Fruit fly (Drosophila melanogaster): ENCODE data around the gene CG8064.
A peak's percentile ranks its signal among the peaks of the same experiment; 100 is the strongest.

The CG8064 gene

dm6 chr3R:18255281-18255680 lies 28.2 kb upstream of the CG8064 start, which contains the start of the genes Ada2a, Polr2D, Tgs1 and moi (continued):
- TF ChIP-seq az2 (GFP tag; optimal IDR thresholded peaks at IDR 0.05) (no peak), CG7839 (tag; optimal IDR thresholded peaks at IDR 0.05) (no peak), Hr51 (GFP tag; optimal IDR thresholded peaks at IDR 0.05) (no peak), CG2116 (GFP tag; optimal IDR thresholded peaks at IDR 0.05) (peak; percentile 66), lmd (GFP tag; IDR thresholded peaks at IDR 0.05) (no peak), CG2129 (GFP tag; IDR thresholded peaks at IDR 0.05; ENCODE audit: partially characterized antibody) (peak; percentile 42; the same call in 1 of the 2 replicates), dan (GFP tag; IDR thresholded peaks at IDR 0.05) (no peak), CG16813 (GFP tag; IDR thresholded peaks at IDR 0.05; ENCODE audit: partially characterized antibody) (peak; percentile 80), zfh1 (GFP tag; IDR thresholded peaks at IDR 0.05) (no peak), unpg (GFP tag; optimal IDR thresholded peaks at IDR 0.05) (no peak), mld (GFP tag; IDR thresholded peaks at IDR 0.05; ENCODE audit: partially characterized antibody) (peak; percentile 74; the same call in 2 of the 3 replicates), CG18011 (GFP tag; optimal IDR thresholded peaks at IDR 0.05) (no peak), CG34224 (GFP tag; IDR thresholded peaks at IDR 0.05; ENCODE audit: partially characterized antibody) (peak; percentile 85), dimm (GFP tag; IDR thresholded peaks at IDR 0.05) (no peak), Kr (GFP tag; optimal IDR thresholded peaks at IDR 0.05) (no peak), Tbp (GFP tag; optimal IDR thresholded peaks at IDR 0.05) (no peak), Sox100B (GFP tag; optimal IDR thresholded peaks at IDR 0.05) (no peak), CG14050 (GFP tag; IDR thresholded peaks at IDR 0.05) (no peak), lilli (GFP tag; optimal IDR thresholded peaks at IDR 0.05) (no peak), fd96Cb (tag; optimal IDR thresholded peaks at IDR 0.05) (no peak), CG14965 (GFP tag; optimal IDR thresholded peaks at IDR 0.05; ENCODE audit: borderline replicate concordance) (no peak), lov (optimal IDR thresholded peaks at IDR 0.05) (no peak), lov (GFP tag; IDR thresholded peaks at IDR 0.05) (no peak), fru (optimal IDR thresholded peaks at IDR 0.05) (no peak), kay (GFP tag; optimal IDR thresholded peaks at IDR 0.05) (no peak), row (GFP tag; IDR thresholded peaks at IDR 0.05) (no peak), zen (tag; optimal IDR thresholded peaks at IDR 0.05) (no peak), CG11085 (GFP tag; IDR thresholded peaks at IDR 0.05) (no peak), CG4617 (GFP tag; optimal IDR thresholded peaks at IDR 0.05; ENCODE audit: borderline replicate concordance) (peak; percentile 92), fd3F (GFP tag; optimal IDR thresholded peaks at IDR 0.05) (no peak), CG13287 (GFP tag; IDR thresholded peaks at IDR 0.05; ENCODE audit: partially characterized antibody) (peak; percentile 86), CG17802 (tag; optimal IDR thresholded peaks at IDR 0.05) (no peak), Myb (GFP tag; optimal IDR thresholded peaks at IDR 0.05) (peak; percentile 35), nerfin-1 (tag; optimal IDR thresholded peaks at IDR 0.05) (no peak), CG2875 (GFP tag; optimal IDR thresholded peaks at IDR 0.05) (no peak), croc (GFP tag; conservative IDR thresholded peaks at IDR 0.05) (no peak), Xrp1 (GFP tag; IDR thresholded peaks at IDR 0.05) (no peak), kah (GFP tag; optimal IDR thresholded peaks at IDR 0.05) (no peak), caup (GFP tag; optimal IDR thresholded peaks at IDR 0.05; ENCODE audit: severe bottlenecking) (no peak), CG7987 (GFP tag; optimal IDR thresholded peaks at IDR 0.05) (no peak), btn (GFP tag; optimal IDR thresholded peaks at IDR 0.05) (no peak), cg (GFP tag; optimal IDR thresholded peaks at IDR 0.05) (no peak), CG6689 (GFP tag; IDR thresholded peaks at IDR 0.05) (no peak), Lim3 (GFP tag; IDR thresholded peaks at IDR 0.05) (no peak), unc-4 (GFP tag; IDR thresholded peaks at IDR 0.05; ENCODE audit: partially characterized antibody) (peak; percentile 75; the same call in 1 of the 2 replicates), bcd (GFP tag; optimal IDR thresholded peaks at IDR 0.05) (no peak), yki (optimal IDR thresholded peaks at IDR 0.05) (no peak), CHES-1-like (GFP tag; optimal IDR thresholded peaks at IDR 0.05) (peak; percentile 63), Camta (GFP tag; optimal IDR thresholded peaks at IDR 0.05) (no peak), CG10959 (GFP tag; IDR thresholded peaks at IDR 0.05) (no peak), da (GFP tag; optimal IDR thresholded peaks at IDR 0.05) (no peak), grau (tag; optimal IDR thresholded peaks at IDR 0.05) (no peak)

Data from whole organism, embryonic.